Fruit fly (Drosophila melanogaster) Kc167 (cell line): ENCODE data around the gene Meltrin.

Experiments used
- Myc ChIP-seq: fragments of >200 bp; optimal IDR thresholded peaks from 2 replicates; lab custom pipeline; 2017; ENCODE audit warnings: missing external identifiers
- Sin3A ChIP-seq: fragments of >200 bp; optimal IDR thresholded peaks from 2 replicates; lab custom pipeline; 2018; ENCODE audit warnings: missing external identifiers
- h ChIP-seq: fragments of >200 bp; optimal IDR thresholded peaks from 3 replicates; lab custom pipeline; 2018; ENCODE audit warnings: missing external identifiers
- insv ChIP-seq: fragments of >200 bp; optimal IDR thresholded peaks from 3 replicates; lab custom pipeline; 2018; ENCODE audit warnings: missing external identifiers
- psq ChIP-seq: fragments of >200 bp; optimal IDR thresholded peaks from 2 replicates; lab custom pipeline; 2017; ENCODE audit warnings: missing external identifiers
- ttk ChIP-seq: sonication (Bioruptor generic); optimal IDR thresholded peaks from 2 replicates; lab custom pipeline; 2017; ENCODE audit warnings: missing external identifiers

Meltrin gene

DNA sequence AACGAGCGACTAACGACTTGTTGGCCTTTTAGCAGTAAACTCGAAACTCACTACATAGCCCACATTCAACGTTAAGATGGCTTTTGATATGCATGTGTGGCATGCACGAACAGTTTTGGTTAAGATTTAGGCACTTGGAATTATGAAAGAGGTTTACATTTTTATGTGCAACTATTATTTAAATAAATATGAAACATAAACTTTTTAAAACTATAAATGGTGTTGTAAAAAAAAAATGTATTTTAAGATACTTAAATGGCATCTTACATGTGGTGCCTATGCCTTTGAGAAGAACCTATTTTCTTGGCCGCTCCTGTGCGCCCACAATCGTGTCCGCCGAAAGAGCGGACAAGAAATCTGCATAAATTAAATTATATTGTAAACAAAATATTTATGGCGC is 9.3 kb upstream of the Meltrin start:
- TF ChIP-seq ttk (no peak), psq (no peak), Sin3A (lab: Kevin White, UChicago) (no peak), insv (no peak), Myc (lab: Kevin White, UChicago) (no peak), h (lab: Kevin White, UChicago) (no peak)

- TF ChIP-seq ttk (no peak), insv (no peak), Sin3A (lab: Kevin White, UChicago) (no peak), Myc (lab: Kevin White, UChicago) (no peak), psq (no peak), h (lab: Kevin White, UChicago) (no peak)
These were observed 8.2 kb upstream of the Meltrin start for dm6 chr3R:14705270-14705669.

DNA sequence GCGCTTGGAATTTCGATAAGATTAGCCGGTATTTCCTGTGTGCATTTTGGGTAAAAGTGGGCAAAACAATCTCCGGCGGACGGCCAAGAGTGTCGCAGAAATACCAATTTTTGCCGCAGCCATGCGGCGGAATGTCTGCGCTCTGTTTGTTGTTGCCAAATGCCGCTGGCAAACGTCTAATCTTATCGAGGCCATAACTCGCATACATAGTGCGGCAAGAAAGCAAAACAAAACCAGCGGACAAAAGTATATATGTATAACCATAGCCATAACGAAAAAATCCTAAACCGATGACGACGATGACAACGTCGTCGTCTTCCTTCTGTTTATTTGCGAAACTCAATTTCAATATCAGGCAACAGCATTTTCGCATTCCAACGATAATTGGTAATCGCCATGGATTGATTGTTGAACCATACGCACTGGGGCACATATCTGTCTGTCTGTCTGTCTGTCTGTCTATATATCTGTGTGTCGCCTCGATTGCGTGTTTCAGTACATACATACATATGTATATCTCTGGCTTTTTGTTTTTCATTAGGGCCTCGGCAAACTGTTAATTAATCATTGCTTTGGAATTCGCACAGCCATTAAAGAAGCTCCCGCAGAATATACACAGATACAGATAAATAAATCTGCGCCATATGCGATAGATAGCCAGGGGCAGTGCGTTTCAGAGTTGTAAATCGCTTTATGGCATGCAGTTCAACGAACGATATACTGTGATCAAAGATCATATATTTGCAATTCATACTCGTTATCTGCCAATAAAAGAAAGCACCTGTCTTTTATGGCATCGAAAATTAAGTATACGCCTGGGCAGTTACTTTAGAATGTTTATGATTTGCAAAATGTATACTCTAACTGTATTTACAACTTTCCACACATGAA is 6.5 kb upstream of the Meltrin start:
- TF ChIP-seq h (lab: Kevin White, UChicago) (no peak), ttk (no peak), psq (no peak), Sin3A (lab: Kevin White, UChicago) (no peak), Myc (lab: Kevin White, UChicago) (no peak), insv (no peak)

- TF ChIP-seq insv (no peak), ttk (no peak), Sin3A (lab: Kevin White, UChicago) (no peak), psq (no peak), Myc (lab: Kevin White, UChicago) (no peak), h (lab: Kevin White, UChicago) (no peak)
These were observed 1.4 kb downstream of the Meltrin start for dm6 chr3R:14695665-14696064.

- TF ChIP-seq psq, result no peak
- TF ChIP-seq Myc (lab: Kevin White, UChicago), result no peak
- TF ChIP-seq ttk, result no peak
- no peak for TF ChIP-seq h (lab: Kevin White, UChicago)
- no peak for TF ChIP-seq Sin3A (lab: Kevin White, UChicago)
- no peak for TF ChIP-seq insv
These were observed 2.0 kb downstream of the Meltrin start for dm6 chr3R:14695054-14695453.

DNA sequence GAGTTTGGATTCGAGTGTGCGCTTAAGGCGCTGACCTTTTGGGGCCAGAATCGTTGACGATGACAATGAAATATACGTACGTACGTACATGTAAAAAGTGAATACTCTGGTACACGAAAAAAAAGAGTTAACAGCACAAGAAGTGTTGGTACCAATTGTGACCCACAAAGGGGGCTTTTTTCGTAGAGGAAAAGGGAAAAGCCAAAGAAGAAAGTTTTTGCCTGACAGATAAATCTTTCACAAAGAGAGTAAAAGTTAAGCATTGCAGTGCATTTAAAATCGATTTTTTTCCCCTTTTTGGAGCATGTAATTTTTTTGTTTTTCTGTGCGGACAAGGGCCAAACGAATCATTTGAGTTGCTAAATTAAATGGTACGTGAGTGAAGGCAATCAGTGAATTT is 2.5 kb downstream of the Meltrin start:
- TF ChIP-seq psq (no peak), h (lab: Kevin White, UChicago) (no peak), ttk (no peak), Myc (lab: Kevin White, UChicago) (no peak), insv (no peak), Sin3A (lab: Kevin White, UChicago) (no peak)

DNA sequence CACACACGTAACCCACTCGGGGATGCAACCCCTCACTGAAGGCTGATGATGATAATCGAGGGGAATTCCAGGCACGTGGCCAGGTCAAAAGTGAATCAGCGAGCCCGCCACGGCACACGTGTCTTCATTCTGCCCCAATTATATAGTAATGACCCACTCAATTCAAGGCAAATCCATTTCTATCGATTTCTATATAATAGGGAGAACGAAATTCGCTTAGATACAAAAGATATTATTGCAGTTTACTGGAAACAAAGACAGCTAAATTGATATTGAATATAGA is 4.2 kb downstream of the Meltrin start:
- TF ChIP-seq Sin3A (lab: Kevin White, UChicago) (no peak), insv (no peak), psq (no peak), h (lab: Kevin White, UChicago) (no peak), Myc (lab: Kevin White, UChicago) (no peak), ttk (no peak)

- no peak for TF ChIP-seq ttk
- TF ChIP-seq psq, result no peak
- TF ChIP-seq Myc (lab: Kevin White, UChicago), result no peak
- TF ChIP-seq insv, result no peak
- TF ChIP-seq Sin3A (lab: Kevin White, UChicago), result no peak
- TF ChIP-seq h (lab: Kevin White, UChicago), result no peak
These were observed 4.7 kb downstream of the Meltrin start for dm6 chr3R:14692230-14692970.

DNA sequence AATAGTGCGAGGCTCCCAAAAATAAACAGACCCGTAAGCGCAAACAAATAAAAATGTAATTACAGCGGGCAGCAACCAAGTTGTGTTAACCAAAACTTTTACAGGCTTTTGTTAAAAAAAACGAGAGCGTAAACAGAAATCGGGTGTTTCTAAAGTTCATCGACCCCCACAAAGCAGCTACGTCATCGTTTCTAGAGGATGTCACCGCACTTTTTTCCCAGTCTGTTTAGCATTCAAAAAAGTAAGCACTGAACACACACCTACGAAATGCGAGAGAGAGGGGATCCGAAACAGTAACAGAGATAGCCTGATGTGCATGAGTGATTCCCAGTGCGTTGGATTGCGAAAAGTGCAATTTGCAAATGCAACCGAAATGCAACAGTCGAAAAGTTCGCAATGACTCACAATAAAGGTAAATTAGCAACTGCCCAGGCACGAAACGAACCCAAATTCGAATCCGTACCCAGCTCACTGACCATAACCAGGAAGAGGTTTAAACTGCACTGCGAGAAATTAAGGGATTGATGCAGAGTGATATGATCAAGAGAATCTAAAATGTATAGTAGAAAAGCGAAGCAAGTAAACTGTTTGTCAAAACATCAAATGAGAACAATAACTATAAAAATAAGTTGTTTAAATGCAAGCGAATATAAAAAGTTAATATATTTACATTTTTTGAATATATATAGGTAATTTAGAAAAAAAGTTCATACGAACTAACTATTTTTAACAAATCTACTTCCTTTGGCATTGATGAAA is 5.9 kb downstream of the Meltrin start:
- TF ChIP-seq Myc (lab: Kevin White, UChicago) (no peak), Sin3A (lab: Kevin White, UChicago) (no peak), insv (no peak), psq (no peak), ttk (no peak), h (lab: Kevin White, UChicago) (no peak)

dm6 chr3R:14690065-14690464 is 7.0 kb downstream of the Meltrin start:
- TF ChIP-seq Sin3A (lab: Kevin White, UChicago), result no peak

DNA sequence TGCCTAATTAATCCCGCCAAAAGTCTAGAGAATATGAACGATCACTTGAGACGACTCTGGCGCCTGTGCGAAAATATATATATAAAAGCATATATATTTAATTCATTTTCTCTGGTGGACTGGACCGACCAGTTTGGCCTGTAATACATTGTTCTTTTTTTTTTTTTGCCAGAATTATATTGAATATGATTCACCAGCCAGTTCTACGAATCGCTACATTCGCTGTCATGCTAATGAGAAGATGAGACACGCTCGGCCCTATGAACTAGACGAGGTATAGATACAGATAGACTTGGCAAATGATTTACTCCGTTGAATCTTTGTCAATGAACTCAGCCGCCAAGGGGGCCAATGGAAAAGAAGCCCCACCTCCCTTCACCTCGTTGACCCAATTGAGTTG is 9.8 kb downstream of the Meltrin start:
- TF ChIP-seq Myc (lab: Kevin White, UChicago) (no peak), psq (no peak), ttk (no peak), insv (no peak), h (lab: Kevin White, UChicago) (no peak), Sin3A (lab: Kevin White, UChicago) (no peak)

DNA sequence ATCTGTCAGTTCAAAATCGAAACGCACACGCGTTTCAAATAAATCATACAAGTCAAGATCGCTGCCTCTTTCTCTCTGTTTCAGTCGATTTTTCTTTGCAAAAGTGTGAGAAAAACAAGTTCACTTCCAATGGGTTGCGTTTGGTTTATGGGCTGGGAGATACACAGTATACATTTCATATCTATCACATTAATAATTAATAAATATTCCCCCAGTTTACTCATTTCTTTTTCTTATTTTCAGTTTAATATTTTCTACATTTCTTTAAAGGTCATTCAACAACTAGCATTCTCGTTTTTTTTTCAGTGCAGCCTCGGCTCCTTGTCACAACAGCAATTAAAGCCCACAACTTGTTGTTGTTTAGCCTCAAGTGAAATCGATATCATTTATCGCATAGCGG is 13.2 kb downstream of the Meltrin start:
- TF ChIP-seq h (lab: Kevin White, UChicago) (no peak), Sin3A (lab: Kevin White, UChicago) (no peak), insv (no peak), ttk (no peak), psq (no peak), Myc (lab: Kevin White, UChicago) (no peak)
